Worm (Caenorhabditis elegans) whole organism, L1 larva: Measurements from ENCODE around the gene ZK632.14.

Experiments
- C16A3.4 ChIP-seq: fragments of 150-350 bp; optimal IDR thresholded peaks from 2 replicates; lab custom pipeline; 2014; ENCODE audit warnings: missing biosample characterization, missing genetic modification characterization
- C34B4.2 ChIP-seq: sonication (generic microtip); optimal IDR thresholded peaks from 2 replicates; lab custom pipeline; 2017; ENCODE audit warnings: mild to moderate bottlenecking, missing genetic modification characterization, missing compliant biosample characterization
- F16B12.6 ChIP-seq: fragments of 150-350 bp; optimal IDR thresholded peaks from 2 replicates; lab custom pipeline; 2014; ENCODE audit warnings: missing biosample characterization, missing genetic modification characterization
- ama-1 ChIP-seq: fragments of 150-350 bp; optimal IDR thresholded peaks from 2 replicates; lab custom pipeline; 2014
- blmp-1 ChIP-seq: fragments of 150-350 bp; optimal IDR thresholded peaks from 2 replicates; lab custom pipeline; 2014; ENCODE audit warnings: missing biosample characterization, missing genetic modification characterization
- ceh-88 ChIP-seq: fragments of 200-800 bp; sonication (Bioruptor generic); IDR thresholded peaks from 2 replicates; pipeline ENCODE4 v1.3.6; 2022; ENCODE audit warnings: missing genetic modification characterization, missing compliant biosample characterization
- ceh-90 ChIP-seq: sonication (generic microtip); optimal IDR thresholded peaks from 2 replicates; lab custom pipeline; 2016; ENCODE audit warnings: missing genetic modification characterization, missing compliant biosample characterization
- dsc-1 ChIP-seq: sonication (generic microtip); optimal IDR thresholded peaks from 2 replicates; lab custom pipeline; 2016; ENCODE audit warnings: mild to moderate bottlenecking, missing genetic modification characterization, missing compliant biosample characterization
- efl-1 ChIP-seq, 4 experiments: fragments of 150-350 bp; optimal IDR thresholded peaks in 3 of 4; peaks in 1 of 4; 1 replicate in 1 of 4; 2 replicates in 3 of 4; lab custom pipeline; 2014; ENCODE audit warnings: missing biosample characterization in 2 of 4, missing genetic modification characterization in 2 of 4, missing genetic modification reagents in 2 of 4
- efl-3 ChIP-seq: fragments of 200-800 bp; sonication (Bioruptor generic); optimal IDR thresholded peaks from 2 replicates; lab custom pipeline; 2018; ENCODE audit warnings: mild to moderate bottlenecking, missing genetic modification characterization, missing compliant biosample characterization
- elt-2 ChIP-seq: sonication (generic microtip); optimal IDR thresholded peaks from 2 replicates; lab custom pipeline; 2016; ENCODE audit warnings: missing genetic modification characterization, mild to moderate bottlenecking, inconsistent platforms, missing compliant biosample characterization, missing genetic modification reagents
- fkh-10 ChIP-seq: sonication (generic microtip); optimal IDR thresholded peaks from 2 replicates; lab custom pipeline; 2017; ENCODE audit warnings: missing biosample characterization, missing genetic modification reagents, missing genetic modification characterization
- fkh-4 ChIP-seq: sonication (generic microtip); optimal IDR thresholded peaks from 2 replicates; lab custom pipeline; 2016; ENCODE audit warnings: missing compliant biosample characterization, missing genetic modification characterization, borderline replicate concordance
- fkh-8 ChIP-seq: sonication (generic microtip); optimal IDR thresholded peaks from 2 replicates; lab custom pipeline; 2016; ENCODE audit warnings: mild to moderate bottlenecking, missing genetic modification characterization, missing compliant biosample characterization
- fos-1 ChIP-seq: fragments of 150-350 bp; optimal IDR thresholded peaks from 2 replicates; lab custom pipeline; 2014; ENCODE audit warnings: missing biosample characterization, missing genetic modification characterization
- grh-1 ChIP-seq: fragments of 200-800 bp; sonication (Bioruptor generic); IDR thresholded peaks from 2 replicates; pipeline ENCODE4 v1.3.6; 2022; ENCODE audit warnings: missing genetic modification reagents, missing genetic modification characterization, missing compliant biosample characterization
- hlh-17 ChIP-seq: fragments of 200-800 bp; sonication (Bioruptor generic); optimal IDR thresholded peaks from 2 replicates; lab custom pipeline; 2018; ENCODE audit warnings: missing genetic modification characterization, mild to moderate bottlenecking, missing compliant biosample characterization, moderate library complexity, borderline replicate concordance
- hpl-2 ChIP-seq: fragments of 150-350 bp; optimal IDR thresholded peaks from 2 replicates; lab custom pipeline; 2014; ENCODE audit warnings: missing biosample characterization, missing genetic modification reagents, missing genetic modification characterization
- irx-1 ChIP-seq: sonication (generic microtip); optimal IDR thresholded peaks from 2 replicates; lab custom pipeline; 2016; ENCODE audit warnings: missing genetic modification characterization, missing compliant biosample characterization
- isw-1 ChIP-seq: fragments of 200-800 bp; sonication (Bioruptor generic); IDR thresholded peaks from 2 replicates; pipeline ENCODE4 v1.3.6; 2022; ENCODE audit warnings: missing genetic modification characterization, missing compliant biosample characterization
- jun-1 ChIP-seq: fragments of 150-350 bp; optimal IDR thresholded peaks from 2 replicates; lab custom pipeline; 2014; ENCODE audit warnings: missing biosample characterization, missing genetic modification reagents, missing genetic modification characterization
- lin-13 ChIP-seq: fragments of 150-350 bp; optimal IDR thresholded peaks from 2 replicates; lab custom pipeline; 2014; ENCODE audit warnings: missing biosample characterization, missing genetic modification reagents, missing genetic modification characterization
- lin-14 ChIP-seq: fragments of 200-800 bp; sonication (Bioruptor generic); optimal IDR thresholded peaks from 2 replicates; lab custom pipeline; 2018; ENCODE audit warnings: mild to moderate bottlenecking, missing genetic modification characterization, moderate library complexity, missing compliant biosample characterization
- lin-15B ChIP-seq: fragments of 150-350 bp; sonication (generic microtip); optimal IDR thresholded peaks from 3 replicates; lab custom pipeline; 2014; ENCODE audit warnings: missing biosample characterization, missing genetic modification characterization
- lin-35 ChIP-seq, 2 experiments: fragments of 150-350 bp; optimal IDR thresholded peaks; 2 replicates each; lab custom pipeline; 2014; ENCODE audit warnings: missing biosample characterization in 2 of 2, missing genetic modification characterization in 2 of 2, missing genetic modification reagents in 2 of 2
- lin-39 ChIP-seq: fragments of 150-350 bp; optimal IDR thresholded peaks from 2 replicates; lab custom pipeline; 2014; ENCODE audit warnings: missing biosample characterization, missing genetic modification reagents, missing genetic modification characterization
- lir-3 ChIP-seq: sonication (generic microtip); optimal IDR thresholded peaks from 2 replicates; lab custom pipeline; 2016; ENCODE audit warnings: mild to moderate bottlenecking, missing genetic modification characterization, moderate library complexity, missing compliant biosample characterization; ENCODE audit not compliant: poor library complexity
- lsy-2 ChIP-seq, 2 experiments: fragments of 150-350 bp; optimal IDR thresholded peaks; 2 replicates each; lab custom pipeline; 2014; ENCODE audit warnings: missing biosample characterization in 2 of 2, missing genetic modification characterization in 2 of 2
- mab-9 ChIP-seq: fragments of 200-800 bp; sonication (Bioruptor generic); IDR thresholded peaks from 2 replicates; pipeline ENCODE4 v1.3.6; 2022; ENCODE audit warnings: missing genetic modification reagents, missing genetic modification characterization, missing compliant biosample characterization
- mdl-1 ChIP-seq, 2 experiments: fragments of 150-350 bp; optimal IDR thresholded peaks; 2 replicates each; lab custom pipeline; 2014 to 2017; ENCODE audit warnings: missing biosample characterization in 2 of 2, missing genetic modification characterization in 2 of 2, inconsistent platforms in 1 of 2
- mep-1 ChIP-seq: fragments of 150-350 bp; optimal IDR thresholded peaks from 2 replicates; lab custom pipeline; 2014; ENCODE audit warnings: missing biosample characterization, missing genetic modification characterization
- nhr-11 ChIP-seq: fragments of 150-350 bp; optimal IDR thresholded peaks from 2 replicates; lab custom pipeline; 2014; ENCODE audit warnings: missing biosample characterization, missing genetic modification characterization
- nhr-19 ChIP-seq: fragments of 200-800 bp; sonication (Bioruptor generic); conservative IDR thresholded peaks from 2 replicates; pipeline ENCODE4 v1.3.6; 2022; ENCODE audit warnings: missing genetic modification characterization, missing compliant biosample characterization
- nhr-237 ChIP-seq: fragments of 150-350 bp; optimal IDR thresholded peaks from 2 replicates; lab custom pipeline; 2014; ENCODE audit warnings: missing biosample characterization, missing genetic modification characterization
- nhr-47 ChIP-seq: sonication (generic microtip); optimal IDR thresholded peaks from 2 replicates; lab custom pipeline; 2016; ENCODE audit warnings: mild to moderate bottlenecking, missing genetic modification characterization, moderate library complexity, missing compliant biosample characterization
- nhr-77 ChIP-seq: fragments of 150-350 bp; optimal IDR thresholded peaks from 2 replicates; lab custom pipeline; 2014; ENCODE audit warnings: missing biosample characterization, missing genetic modification characterization
- nhr-90 ChIP-seq: sonication (generic microtip); optimal IDR thresholded peaks from 2 replicates; lab custom pipeline; 2016; ENCODE audit warnings: mild to moderate bottlenecking, missing genetic modification characterization, missing compliant biosample characterization; ENCODE audit not compliant: poor library complexity
- pqm-1 ChIP-seq: sonication (generic microtip); optimal IDR thresholded peaks from 3 replicates; lab custom pipeline; 2017; ENCODE audit warnings: missing biosample characterization, missing genetic modification characterization
- rnt-1 ChIP-seq: sonication (generic microtip); optimal IDR thresholded peaks from 2 replicates; lab custom pipeline; 2016; ENCODE audit warnings: mild to moderate bottlenecking, missing genetic modification characterization, moderate library complexity, missing compliant biosample characterization
- snpc-4 ChIP-seq: fragments of 150-350 bp; optimal IDR thresholded peaks from 2 replicates; lab custom pipeline; 2014; ENCODE audit warnings: missing biosample characterization, missing genetic modification characterization
- snu-23 ChIP-seq: sonication (generic microtip); optimal IDR thresholded peaks from 2 replicates; lab custom pipeline; 2016; ENCODE audit warnings: missing genetic modification characterization, missing compliant biosample characterization
- sox-4 ChIP-seq: sonication (generic microtip); optimal IDR thresholded peaks from 2 replicates; lab custom pipeline; 2016; ENCODE audit warnings: missing genetic modification characterization, missing compliant biosample characterization
- sptf-1 ChIP-seq: fragments of 150-350 bp; optimal IDR thresholded peaks from 2 replicates; lab custom pipeline; 2014; ENCODE audit warnings: missing biosample characterization, missing genetic modification characterization
- tbx-2 ChIP-seq: sonication (generic microtip); optimal IDR thresholded peaks from 2 replicates; lab custom pipeline; 2016; ENCODE audit warnings: missing genetic modification characterization, missing compliant biosample characterization
- tlp-1 ChIP-seq: fragments of 150-350 bp; optimal IDR thresholded peaks from 2 replicates; lab custom pipeline; 2014; ENCODE audit warnings: missing biosample characterization, missing genetic modification characterization
- unc-130 ChIP-seq: fragments of 150-350 bp; optimal IDR thresholded peaks from 2 replicates; lab custom pipeline; 2017; ENCODE audit warnings: missing biosample characterization, missing genetic modification characterization, inconsistent platforms
- unc-30 ChIP-seq: sonication (generic microtip); optimal IDR thresholded peaks from 2 replicates; lab custom pipeline; 2017; ENCODE audit warnings: missing biosample characterization, missing genetic modification characterization
- unc-62 ChIP-seq: fragments of 150-350 bp; optimal IDR thresholded peaks from 2 replicates; lab custom pipeline; 2014; ENCODE audit warnings: missing biosample characterization, missing genetic modification reagents, missing genetic modification characterization
- unc-98 ChIP-seq: fragments of 200-800 bp; sonication (Bioruptor generic); IDR thresholded peaks from 2 replicates; pipeline ENCODE4 v1.3.6; 2022; ENCODE audit warnings: missing genetic modification characterization, missing compliant biosample characterization
- vab-15 ChIP-seq: sonication (generic microtip); optimal IDR thresholded peaks from 2 replicates; lab custom pipeline; 2017; ENCODE audit warnings: missing genotype, mild to moderate bottlenecking, missing genetic modification characterization, missing compliant biosample characterization

Gene ZK632.14

DNA sequence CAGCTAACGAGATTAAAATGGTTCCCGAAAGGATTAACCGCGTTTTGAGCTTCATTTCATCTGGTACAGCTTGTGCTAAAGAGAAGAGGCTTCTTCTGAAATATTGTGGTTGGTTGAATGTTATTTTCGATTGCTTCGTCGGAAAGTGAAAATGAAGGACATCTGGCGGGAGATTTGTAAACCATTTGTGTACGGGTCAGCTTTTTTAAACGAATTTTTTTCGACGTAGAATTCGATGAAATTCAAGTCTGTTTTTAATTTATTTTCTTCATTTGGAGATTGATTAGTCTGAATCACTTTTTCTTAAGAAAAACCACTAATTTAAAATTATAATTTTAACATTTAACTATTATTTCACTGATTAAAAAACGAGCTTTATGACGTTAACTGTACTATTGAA lies 33.0 kb upstream of the ZK632.14 start, which contains the start of gene sqv-3:
Gene sqv-3 (minus strand): TSS at position 101 of the 400 bp plus-strand sequence.
- TF ChIP-seq dsc-1 (peak; percentile 39), C16A3.4 (no peak), efl-1 (optimal IDR thresholded peaks at IDR 0.05; lab: Kevin White, UChicago) (no peak), efl-1 (GFP tag; optimal IDR thresholded peaks at IDR 0.05 in 1 of 2; lab: Kevin White, UChicago) (peak in 1 of 2 experiments; percentile 74)

DNA sequence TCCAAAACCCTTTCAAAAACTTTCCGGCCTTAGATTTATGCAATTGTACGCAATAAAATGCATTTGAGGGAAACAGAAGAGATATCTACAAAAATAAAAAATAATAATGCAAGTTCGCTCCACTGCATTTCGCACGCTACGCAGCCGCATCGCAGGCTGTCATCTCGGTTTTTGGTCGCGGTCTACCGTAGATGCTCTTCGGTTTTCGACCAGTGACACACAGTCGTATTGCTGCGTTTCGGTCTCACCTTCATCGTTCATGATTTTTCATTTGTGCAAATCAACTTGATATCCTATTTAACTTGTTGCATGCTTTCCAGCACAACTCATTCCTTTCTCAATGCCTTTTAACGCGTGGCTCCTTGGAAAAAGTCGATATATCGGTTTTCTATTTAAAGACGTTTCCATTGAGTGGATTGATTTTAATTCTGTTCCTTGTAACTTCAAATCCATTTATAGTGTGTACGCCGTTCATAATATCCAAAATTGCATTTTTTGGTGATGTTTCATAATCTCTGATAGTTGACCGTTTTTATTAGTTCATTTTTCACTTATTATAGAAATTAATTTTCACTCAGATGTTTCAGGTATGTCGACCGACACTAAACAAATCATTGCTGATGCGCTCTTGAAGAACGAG lies 32.5 kb upstream of the ZK632.14 start, which contains the start of gene vha-1:
Gene vha-1 (plus strand): TSS at position 590 of the 640 bp plus-strand sequence.
- peak; percentile 73 for TF ChIP-seq rnt-1
- no peak for TF ChIP-seq unc-30 (tag; lab: Kevin White, UChicago)
- TF ChIP-seq dsc-1: no peak
- no peak for TF ChIP-seq fkh-4 (tag; lab: Kevin White, UChicago)
- peak; percentile 57 for TF ChIP-seq blmp-1 (tag; lab: Kevin White, UChicago)
- TF ChIP-seq mep-1 (tag; lab: Kevin White, UChicago): peak; percentile 87
- TF ChIP-seq pqm-1: no peak
- TF ChIP-seq lin-15B: peak; percentile 95
- no peak for TF ChIP-seq nhr-11 (tag; lab: Kevin White, UChicago)
- peak; percentile 93 for TF ChIP-seq lin-14 (GFP tag; lab: Kevin White, UChicago)
- peak; percentile 88 to 91 for TF ChIP-seq lin-35 (GFP tag; optimal IDR thresholded peaks at IDR 0.05; lab: Kevin White, UChicago)
- peak; percentile 52 for TF ChIP-seq grh-1 (GFP tag; lab: Robert Waterston, UW)
- TF ChIP-seq lir-3 (tag; lab: Kevin White, UChicago): peak; percentile 34
- no peak for TF ChIP-seq ceh-90 (tag; lab: Kevin White, UChicago)
- peak; percentile 86 to 97 for TF ChIP-seq lsy-2 (tag; optimal IDR thresholded peaks at IDR 0.05; lab: Kevin White, UChicago)
- peak; percentile 81 for TF ChIP-seq tbx-2 (tag; lab: Kevin White, UChicago)
- peak; percentile 2 for TF ChIP-seq fkh-10 (GFP tag; lab: Kevin White, UChicago)
- peak in 1 of 2 experiments; percentile 81 for TF ChIP-seq mdl-1 (tag; optimal IDR thresholded peaks at IDR 0.05; lab: Kevin White, UChicago)
- peak; percentile 41 for TF ChIP-seq hpl-2 (GFP tag; lab: Kevin White, UChicago)
- TF ChIP-seq snpc-4 (tag; lab: Kevin White, UChicago): peak; percentile 43
- no peak for TF ChIP-seq tlp-1
- peak; percentile 83 for TF ChIP-seq lin-13 (GFP tag; lab: Kevin White, UChicago)
- no peak for TF ChIP-seq unc-62
- TF ChIP-seq nhr-90 (tag; lab: Kevin White, UChicago): peak; percentile 71
- peak; percentile 73 for TF ChIP-seq isw-1 (GFP tag; lab: Robert Waterston, UW)
- peak; percentile 90 for TF ChIP-seq nhr-77 (tag; lab: Kevin White, UChicago)
- peak; percentile 77 for TF ChIP-seq fkh-8 (tag; lab: Kevin White, UChicago)
- TF ChIP-seq C34B4.2: no peak
- TF ChIP-seq snu-23 (GFP tag; lab: Kevin White, UChicago): peak; percentile 94
- TF ChIP-seq jun-1 (tag; lab: Kevin White, UChicago): peak; percentile 66
- TF ChIP-seq F16B12.6 (tag; lab: Kevin White, UChicago): peak; percentile 64
- TF ChIP-seq nhr-237 (tag; lab: Kevin White, UChicago): peak; percentile 84
- no peak; the same call in 1 of the 2 replicates for TF ChIP-seq ceh-88 (GFP tag; lab: Robert Waterston, UW)
- TF ChIP-seq unc-98 (GFP tag; lab: Robert Waterston, UW): no peak
- TF ChIP-seq lin-39 (tag; lab: Kevin White, UChicago): no peak
- peak; percentile 73 for TF ChIP-seq unc-130 (tag; lab: Kevin White, UChicago)
- no peak for TF ChIP-seq irx-1
- peak; percentile 61 for TF ChIP-seq fos-1 (tag; lab: Kevin White, UChicago)
- TF ChIP-seq elt-2 (tag; lab: Kevin White, UChicago): no peak
- peak; percentile 56 for TF ChIP-seq ama-1
- no peak for TF ChIP-seq efl-3 (GFP tag; lab: Kevin White, UChicago)
- TF ChIP-seq mab-9: no peak
- TF ChIP-seq nhr-19 (GFP tag; lab: Robert Waterston, UW): peak; percentile 53
- TF ChIP-seq hlh-17 (GFP tag; lab: Kevin White, UChicago): no peak
- peak; percentile 78 for TF ChIP-seq nhr-47 (tag; lab: Kevin White, UChicago)
- TF ChIP-seq vab-15 (tag; lab: Kevin White, UChicago): peak; percentile 24
- no peak for TF ChIP-seq sox-4 (tag; lab: Kevin White, UChicago)
- no peak for TF ChIP-seq sptf-1 (tag; lab: Kevin White, UChicago)
